Worm (Caenorhabditis elegans) whole organism, L1 larva: ENCODE data around the gene F59B10.6.

Experiments
- aha-1 ChIP-seq: fragments of 150-350 bp; optimal IDR thresholded peaks from 2 replicates; lab custom pipeline; 2014; ENCODE audit warnings: missing biosample characterization, missing genetic modification characterization
- aly-2 ChIP-seq: fragments of 150-350 bp; optimal IDR thresholded peaks from 2 replicates; lab custom pipeline; 2014; ENCODE audit warnings: missing biosample characterization, missing genetic modification characterization
- ama-1 ChIP-seq: fragments of 150-350 bp; optimal IDR thresholded peaks from 2 replicates; lab custom pipeline; 2014
- blmp-1 ChIP-seq: fragments of 150-350 bp; optimal IDR thresholded peaks from 2 replicates; lab custom pipeline; 2014; ENCODE audit warnings: missing biosample characterization, missing genetic modification characterization
- ceh-63 ChIP-seq: fragments of 200-800 bp; sonication (Bioruptor generic); optimal IDR thresholded peaks from 2 replicates; lab custom pipeline; 2018; ENCODE audit warnings: mild to moderate bottlenecking, missing genetic modification characterization, missing compliant biosample characterization
- ceh-8 ChIP-seq: fragments of 200-800 bp; sonication (Bioruptor generic); optimal IDR thresholded peaks from 2 replicates; lab custom pipeline; 2018; ENCODE audit warnings: mild to moderate bottlenecking, missing genetic modification characterization, moderate library complexity, missing compliant biosample characterization
- ceh-82 ChIP-seq, 3 experiments: fragments of 150-350 bp in 1 of 3; sonication (generic microtip) in 2 of 3; optimal IDR thresholded peaks; 2 replicates each; lab custom pipeline; 2014 to 2017; ENCODE audit warnings: missing biosample characterization in 3 of 3, missing genetic modification characterization in 3 of 3
- ceh-88 ChIP-seq: fragments of 200-800 bp; sonication (Bioruptor generic); IDR thresholded peaks from 2 replicates; pipeline ENCODE4 v1.3.6; 2022; ENCODE audit warnings: missing genetic modification characterization, missing compliant biosample characterization
- ceh-90 ChIP-seq: sonication (generic microtip); optimal IDR thresholded peaks from 2 replicates; lab custom pipeline; 2016; ENCODE audit warnings: missing genetic modification characterization, missing compliant biosample characterization
- ces-1 ChIP-seq: fragments of 150-350 bp; optimal IDR thresholded peaks from 2 replicates; lab custom pipeline; 2014; ENCODE audit warnings: missing biosample characterization, missing genetic modification reagents, missing genetic modification characterization
- dsc-1 ChIP-seq: sonication (generic microtip); optimal IDR thresholded peaks from 2 replicates; lab custom pipeline; 2016; ENCODE audit warnings: mild to moderate bottlenecking, missing genetic modification characterization, missing compliant biosample characterization
- efl-1 ChIP-seq, 4 experiments: fragments of 150-350 bp; optimal IDR thresholded peaks in 3 of 4; peaks in 1 of 4; 1 replicate in 1 of 4; 2 replicates in 3 of 4; lab custom pipeline; 2014; ENCODE audit warnings: missing biosample characterization in 2 of 4, missing genetic modification characterization in 2 of 4, missing genetic modification reagents in 2 of 4
- efl-3 ChIP-seq: fragments of 200-800 bp; sonication (Bioruptor generic); optimal IDR thresholded peaks from 2 replicates; lab custom pipeline; 2018; ENCODE audit warnings: mild to moderate bottlenecking, missing genetic modification characterization, missing compliant biosample characterization
- egl-27 ChIP-seq, 2 experiments: fragments of 150-350 bp in 1 of 2; sonication (generic microtip); optimal IDR thresholded peaks; 3 replicates each; lab custom pipeline; 2017 to 2018; ENCODE audit warnings: missing biosample characterization in 2 of 2, missing genetic modification characterization in 2 of 2, missing genetic modification reagents in 2 of 2
- elt-3 ChIP-seq, 6 experiments: fragments of 150-350 bp in 1 of 6; sonication (generic microtip); optimal IDR thresholded peaks; 2 replicates each; lab custom pipeline; 2017 to 2018; ENCODE audit warnings: missing biosample characterization in 6 of 6, missing genetic modification characterization in 6 of 6, inconsistent platforms in 1 of 6
- ets-5 ChIP-seq: fragments of 200-800 bp; sonication (Bioruptor generic); IDR thresholded peaks from 2 replicates; pipeline ENCODE4 v1.3.6; 2022; ENCODE audit warnings: missing genetic modification characterization, missing compliant biosample characterization
- fkh-10 ChIP-seq: sonication (generic microtip); optimal IDR thresholded peaks from 2 replicates; lab custom pipeline; 2017; ENCODE audit warnings: missing biosample characterization, missing genetic modification reagents, missing genetic modification characterization
- fkh-4 ChIP-seq: sonication (generic microtip); optimal IDR thresholded peaks from 2 replicates; lab custom pipeline; 2016; ENCODE audit warnings: missing compliant biosample characterization, missing genetic modification characterization, borderline replicate concordance
- fkh-8 ChIP-seq: sonication (generic microtip); optimal IDR thresholded peaks from 2 replicates; lab custom pipeline; 2016; ENCODE audit warnings: mild to moderate bottlenecking, missing genetic modification characterization, missing compliant biosample characterization
- fos-1 ChIP-seq: fragments of 150-350 bp; optimal IDR thresholded peaks from 2 replicates; lab custom pipeline; 2014; ENCODE audit warnings: missing biosample characterization, missing genetic modification characterization
- grh-1 ChIP-seq: fragments of 200-800 bp; sonication (Bioruptor generic); IDR thresholded peaks from 2 replicates; pipeline ENCODE4 v1.3.6; 2022; ENCODE audit warnings: missing genetic modification reagents, missing genetic modification characterization, missing compliant biosample characterization
- hlh-4 ChIP-seq: sonication (generic microtip); optimal IDR thresholded peaks from 2 replicates; lab custom pipeline; 2016; ENCODE audit warnings: mild to moderate bottlenecking, missing genetic modification characterization, missing compliant biosample characterization
- hpl-2 ChIP-seq: fragments of 150-350 bp; optimal IDR thresholded peaks from 2 replicates; lab custom pipeline; 2014; ENCODE audit warnings: missing biosample characterization, missing genetic modification reagents, missing genetic modification characterization
- irx-1 ChIP-seq: sonication (generic microtip); optimal IDR thresholded peaks from 2 replicates; lab custom pipeline; 2016; ENCODE audit warnings: missing genetic modification characterization, missing compliant biosample characterization
- jun-1 ChIP-seq: fragments of 150-350 bp; optimal IDR thresholded peaks from 2 replicates; lab custom pipeline; 2014; ENCODE audit warnings: missing biosample characterization, missing genetic modification reagents, missing genetic modification characterization
- lin-14 ChIP-seq: fragments of 200-800 bp; sonication (Bioruptor generic); optimal IDR thresholded peaks from 2 replicates; lab custom pipeline; 2018; ENCODE audit warnings: mild to moderate bottlenecking, missing genetic modification characterization, moderate library complexity, missing compliant biosample characterization
- lin-15B ChIP-seq: fragments of 150-350 bp; sonication (generic microtip); optimal IDR thresholded peaks from 3 replicates; lab custom pipeline; 2014; ENCODE audit warnings: missing biosample characterization, missing genetic modification characterization
- lin-39 ChIP-seq: fragments of 150-350 bp; optimal IDR thresholded peaks from 2 replicates; lab custom pipeline; 2014; ENCODE audit warnings: missing biosample characterization, missing genetic modification reagents, missing genetic modification characterization
- lsy-2 ChIP-seq, 2 experiments: fragments of 150-350 bp; optimal IDR thresholded peaks; 2 replicates each; lab custom pipeline; 2014; ENCODE audit warnings: missing biosample characterization in 2 of 2, missing genetic modification characterization in 2 of 2
- mab-9 ChIP-seq: fragments of 200-800 bp; sonication (Bioruptor generic); IDR thresholded peaks from 2 replicates; pipeline ENCODE4 v1.3.6; 2022; ENCODE audit warnings: missing genetic modification reagents, missing genetic modification characterization, missing compliant biosample characterization
- mdl-1 ChIP-seq, 2 experiments: fragments of 150-350 bp; optimal IDR thresholded peaks; 2 replicates each; lab custom pipeline; 2014 to 2017; ENCODE audit warnings: missing biosample characterization in 2 of 2, missing genetic modification characterization in 2 of 2, inconsistent platforms in 1 of 2
- nhr-11 ChIP-seq: fragments of 150-350 bp; optimal IDR thresholded peaks from 2 replicates; lab custom pipeline; 2014; ENCODE audit warnings: missing biosample characterization, missing genetic modification characterization
- nhr-12 ChIP-seq: sonication (generic microtip); optimal IDR thresholded peaks from 2 replicates; lab custom pipeline; 2017; ENCODE audit warnings: missing biosample characterization, missing genetic modification characterization
- nhr-19 ChIP-seq: fragments of 200-800 bp; sonication (Bioruptor generic); conservative IDR thresholded peaks from 2 replicates; pipeline ENCODE4 v1.3.6; 2022; ENCODE audit warnings: missing genetic modification characterization, missing compliant biosample characterization
- nhr-20 ChIP-seq: sonication (generic microtip); optimal IDR thresholded peaks from 2 replicates; lab custom pipeline; 2016; ENCODE audit warnings: mild to moderate bottlenecking, missing genetic modification characterization, missing compliant biosample characterization
- nhr-28 ChIP-seq: fragments of 150-350 bp; optimal IDR thresholded peaks from 2 replicates; lab custom pipeline; 2014; ENCODE audit warnings: missing biosample characterization, missing genetic modification characterization
- nhr-71 ChIP-seq: sonication (generic microtip); optimal IDR thresholded peaks from 2 replicates; lab custom pipeline; 2016; ENCODE audit warnings: mild to moderate bottlenecking, missing genetic modification characterization, moderate library complexity, missing compliant biosample characterization
- nhr-76 ChIP-seq: sonication (generic microtip); optimal IDR thresholded peaks from 2 replicates; lab custom pipeline; 2017; ENCODE audit warnings: missing biosample characterization, missing genetic modification characterization
- nhr-77 ChIP-seq: fragments of 150-350 bp; optimal IDR thresholded peaks from 2 replicates; lab custom pipeline; 2014; ENCODE audit warnings: missing biosample characterization, missing genetic modification characterization
- nhr-85 ChIP-seq: sonication (generic microtip); peaks from one replicate; lab custom pipeline; 2016; ENCODE audit warnings: missing genetic modification characterization, inconsistent platforms, missing compliant biosample characterization
- nhr-90 ChIP-seq: sonication (generic microtip); optimal IDR thresholded peaks from 2 replicates; lab custom pipeline; 2016; ENCODE audit warnings: mild to moderate bottlenecking, missing genetic modification characterization, missing compliant biosample characterization; ENCODE audit not compliant: poor library complexity
- pax-3 ChIP-seq: fragments of 200-800 bp; sonication (Bioruptor generic); optimal IDR thresholded peaks from 2 replicates; lab custom pipeline; 2018; ENCODE audit warnings: mild to moderate bottlenecking, missing genetic modification characterization, moderate library complexity, missing compliant biosample characterization
- pqm-1 ChIP-seq: sonication (generic microtip); optimal IDR thresholded peaks from 3 replicates; lab custom pipeline; 2017; ENCODE audit warnings: missing biosample characterization, missing genetic modification characterization
- snu-23 ChIP-seq: sonication (generic microtip); optimal IDR thresholded peaks from 2 replicates; lab custom pipeline; 2016; ENCODE audit warnings: missing genetic modification characterization, missing compliant biosample characterization
- sox-4 ChIP-seq: sonication (generic microtip); optimal IDR thresholded peaks from 2 replicates; lab custom pipeline; 2016; ENCODE audit warnings: missing genetic modification characterization, missing compliant biosample characterization
- tlp-1 ChIP-seq: fragments of 150-350 bp; optimal IDR thresholded peaks from 2 replicates; lab custom pipeline; 2014; ENCODE audit warnings: missing biosample characterization, missing genetic modification characterization
- unc-30 ChIP-seq: sonication (generic microtip); optimal IDR thresholded peaks from 2 replicates; lab custom pipeline; 2017; ENCODE audit warnings: missing biosample characterization, missing genetic modification characterization
- unc-62 ChIP-seq: fragments of 150-350 bp; optimal IDR thresholded peaks from 2 replicates; lab custom pipeline; 2014; ENCODE audit warnings: missing biosample characterization, missing genetic modification reagents, missing genetic modification characterization
- ztf-11 ChIP-seq, 2 experiments: sonication (generic microtip); optimal IDR thresholded peaks; 2 replicates each; lab custom pipeline; 2016 to 2017; ENCODE audit warnings: missing genetic modification characterization in 2 of 2, missing biosample characterization in 1 of 2, missing compliant biosample characterization in 1 of 2
- ztf-4 ChIP-seq: fragments of 150-350 bp; optimal IDR thresholded peaks from 2 replicates; lab custom pipeline; 2014; ENCODE audit warnings: missing biosample characterization, missing genetic modification characterization

F59B10.6 gene

ce11 chrII:10555484-10556075 lies 31.3 kb upstream of the F59B10.6 start (continued):
- no peak for TF ChIP-seq nhr-76
- no peak for TF ChIP-seq ceh-90 (tag; lab: Kevin White, UChicago)
- no peak for TF ChIP-seq tlp-1
- TF ChIP-seq nhr-85 (tag; lab: Kevin White, UChicago): peak; percentile 97
- TF ChIP-seq hlh-4 (tag; lab: Kevin White, UChicago): no peak
- peak; percentile 89 for TF ChIP-seq lin-14 (GFP tag; lab: Kevin White, UChicago)
- TF ChIP-seq ceh-63 (GFP tag; lab: Kevin White, UChicago): no peak
- peak; percentile 44 for TF ChIP-seq aha-1 (tag; lab: Kevin White, UChicago)
- TF ChIP-seq ztf-11 (tag; optimal IDR thresholded peaks at IDR 0.05; lab: Kevin White, UChicago): peak in 1 of 2 experiments; percentile 2
- TF ChIP-seq fos-1 (tag; lab: Kevin White, UChicago): no peak
- peak; percentile 47 for TF ChIP-seq fkh-4
- TF ChIP-seq fkh-10 (GFP tag; lab: Kevin White, UChicago): no peak
- peak; percentile 37 for TF ChIP-seq dsc-1 (tag; lab: Kevin White, UChicago)
- TF ChIP-seq jun-1 (tag; lab: Kevin White, UChicago): peak; percentile 0
- TF ChIP-seq pqm-1 (tag; lab: Kevin White, UChicago): no peak
- peak in 1 of 2 experiments; percentile 61 for TF ChIP-seq mdl-1 (tag; optimal IDR thresholded peaks at IDR 0.05; lab: Kevin White, UChicago)
- TF ChIP-seq grh-1 (GFP tag; lab: Robert Waterston, UW): 0 out of 2 replicates have a peak, but pooled peaks have one; percentile 37
- peak; percentile 80 for TF ChIP-seq snu-23 (GFP tag; lab: Kevin White, UChicago)
- no peak for TF ChIP-seq ceh-8 (GFP tag; lab: Kevin White, UChicago)
- peak in 1 of 2 experiments; percentile 60 for TF ChIP-seq egl-27 (tag; optimal IDR thresholded peaks at IDR 0.05; lab: Kevin White, UChicago)
- peak in 2 of 6 experiments; percentile 37 to 61 for TF ChIP-seq elt-3 (tag; optimal IDR thresholded peaks at IDR 0.05; lab: Kevin White, UChicago)
- no peak for TF ChIP-seq efl-3
- TF ChIP-seq hpl-2 (GFP tag; lab: Kevin White, UChicago): no peak
- peak in 1 of 3 experiments; percentile 17 for TF ChIP-seq ceh-82 (tag; optimal IDR thresholded peaks at IDR 0.05; lab: Kevin White, UChicago)
- TF ChIP-seq nhr-28 (tag; lab: Kevin White, UChicago): no peak
- peak; percentile 11 for TF ChIP-seq nhr-77
- TF ChIP-seq lsy-2 (tag; optimal IDR thresholded peaks at IDR 0.05; lab: Kevin White, UChicago): peak; percentile 44 to 68
- peak; percentile 73 for TF ChIP-seq ztf-4 (tag; lab: Kevin White, UChicago)
- TF ChIP-seq fkh-8 (tag; lab: Kevin White, UChicago): no peak
- peak; percentile 27; the same call in 1 of the 2 replicates for TF ChIP-seq ceh-88 (GFP tag; lab: Robert Waterston, UW)
- peak; percentile 67 for TF ChIP-seq nhr-19 (GFP tag; lab: Robert Waterston, UW)
- peak; percentile 85 for TF ChIP-seq blmp-1 (tag; lab: Kevin White, UChicago)
- TF ChIP-seq ama-1 (lab: Kevin White, UChicago): peak; percentile 64
- peak; percentile 80 for TF ChIP-seq nhr-20
- no peak for TF ChIP-seq unc-62 (GFP tag; lab: Kevin White, UChicago)
- TF ChIP-seq lin-15B (tag; lab: Kevin White, UChicago): no peak
- TF ChIP-seq ces-1 (GFP tag; lab: Kevin White, UChicago): no peak
- peak; percentile 92 for TF ChIP-seq nhr-71
- TF ChIP-seq efl-1 (optimal IDR thresholded peaks at IDR 0.05; lab: Kevin White, UChicago): peak; percentile 40 to 56
- peak in 1 of 2 experiments; percentile 93 for TF ChIP-seq efl-1 (GFP tag; optimal IDR thresholded peaks at IDR 0.05 in 1 of 2; lab: Kevin White, UChicago)
- TF ChIP-seq aly-2 (tag; lab: Kevin White, UChicago): no peak
- peak; percentile 84 for TF ChIP-seq nhr-90 (tag; lab: Kevin White, UChicago)
- no peak for TF ChIP-seq sox-4 (tag; lab: Kevin White, UChicago)
- peak; percentile 18 for TF ChIP-seq irx-1 (tag; lab: Kevin White, UChicago)
- no peak for TF ChIP-seq nhr-12
- no peak for TF ChIP-seq pax-3 (tag; lab: Kevin White, UChicago)
- TF ChIP-seq mab-9 (GFP tag; lab: Robert Waterston, UW): no peak
- TF ChIP-seq lin-39 (tag; lab: Kevin White, UChicago): peak; percentile 22
- TF ChIP-seq ets-5 (GFP tag; lab: Robert Waterston, UW): no peak
- no peak for TF ChIP-seq unc-30 (tag; lab: Kevin White, UChicago)
- TF ChIP-seq nhr-11: peak; percentile 45
- TF ChIP-seq, all 84 proteins: peak for 43
